Worm (Caenorhabditis elegans) whole organism, young adult: ENCODE results near the gene C27B7.9.

Source experiments
- B0035.1 ChIP-seq: sonication (generic microtip); optimal IDR thresholded peaks from 2 replicates; lab custom pipeline; 2016; ENCODE audit warnings: missing genetic modification characterization, mild to moderate bottlenecking, missing compliant biosample characterization, missing genotype, missing genetic modification reagents
- F22D6.2 ChIP-seq: sonication (generic microtip); optimal IDR thresholded peaks from 2 replicates; lab custom pipeline; 2016; ENCODE audit warnings: mild to moderate bottlenecking, missing genetic modification characterization, missing compliant biosample characterization
- F23B12.7 ChIP-seq: sonication (generic microtip); optimal IDR thresholded peaks from 2 replicates; lab custom pipeline; 2017; ENCODE audit warnings: missing genetic modification characterization, mild to moderate bottlenecking, missing compliant biosample characterization, antibody characterized with exemption, moderate library complexity; ENCODE audit not compliant: insufficient read depth
- Y56A3A.18 ChIP-seq: fragments of 200-800 bp; sonication (Bioruptor generic); IDR thresholded peaks from 2 replicates; pipeline ENCODE4 v1.3.6; 2022; ENCODE audit warnings: missing genetic modification reagents, missing genetic modification characterization, missing compliant biosample characterization
- Y95B8A.8 ChIP-seq: fragments of 200-800 bp; sonication (Bioruptor generic); IDR thresholded peaks from 2 replicates; pipeline ENCODE4 v1.3.6; 2022; ENCODE audit warnings: missing genetic modification reagents, missing genetic modification characterization, missing compliant biosample characterization
- ama-1 ChIP-seq, 3 experiments: fragments of 150-350 bp in 1 of 3; sonication (generic microtip) in 2 of 3; optimal IDR thresholded peaks; 2 replicates each; lab custom pipeline; 2014 to 2018; ENCODE audit warnings: missing biosample characterization in 2 of 3, missing genetic modification characterization in 2 of 3, missing genetic modification reagents in 2 of 3
- attf-6 ChIP-seq: fragments of 200-800 bp; sonication (Bioruptor generic); IDR thresholded peaks from 2 replicates; pipeline ENCODE4 v1.3.6; 2022; ENCODE audit warnings: missing genetic modification reagents, missing genetic modification characterization, missing compliant biosample characterization
- ccch-3 ChIP-seq: fragments of 200-800 bp; sonication (Bioruptor generic); optimal IDR thresholded peaks from 2 replicates; lab custom pipeline; 2018; ENCODE audit warnings: mild to moderate bottlenecking, missing genetic modification characterization, missing compliant biosample characterization
- cebp-1 ChIP-seq, 2 experiments: fragments of 200-800 bp in 1 of 2; sonication (Bioruptor generic) in 1 of 2; sonication (generic microtip) in 1 of 2; IDR thresholded peaks in 1 of 2; optimal IDR thresholded peaks in 1 of 2; 2 replicates each; pipeline versions ENCODE4 v1.3.6 to Lab custom; 2017 to 2022; ENCODE audit warnings: missing compliant biosample characterization in 2 of 2, missing genetic modification characterization in 2 of 2, mild to moderate bottlenecking in 1 of 2, missing genetic modification reagents in 1 of 2, moderate library complexity in 1 of 2
- ceh-100 ChIP-seq: fragments of 200-800 bp; sonication (Bioruptor generic); IDR thresholded peaks from 2 replicates; pipeline ENCODE4 v1.3.6; 2022; ENCODE audit warnings: missing genetic modification reagents, missing genetic modification characterization, missing compliant biosample characterization
- ceh-58 ChIP-seq: fragments of 200-800 bp; sonication (Bioruptor generic); IDR thresholded peaks from 2 replicates; pipeline ENCODE4 v1.3.6; 2022; ENCODE audit warnings: missing genetic modification characterization, missing compliant biosample characterization
- egrh-3 ChIP-seq: fragments of 200-800 bp; sonication (Bioruptor generic); IDR thresholded peaks from 2 replicates; pipeline ENCODE4 v1.3.6; 2022; ENCODE audit warnings: missing genetic modification reagents, missing genetic modification characterization, missing compliant biosample characterization
- ets-4 ChIP-seq: fragments of 200-800 bp; sonication (Bioruptor generic); optimal IDR thresholded peaks from 2 replicates; lab custom pipeline; 2018; ENCODE audit warnings: mild to moderate bottlenecking, missing genetic modification characterization, missing compliant biosample characterization
- fkh-3 ChIP-seq: sonication (generic microtip); optimal IDR thresholded peaks from 2 replicates; lab custom pipeline; 2016; ENCODE audit warnings: mild to moderate bottlenecking, missing genetic modification characterization, missing compliant biosample characterization
- hrde-1 ChIP-seq: sonication (generic microtip); optimal IDR thresholded peaks from 2 replicates; lab custom pipeline; 2016; ENCODE audit warnings: missing genetic modification characterization, mild to moderate bottlenecking, missing compliant biosample characterization, moderate library complexity, missing genotype, missing genetic modification reagents, borderline replicate concordance
- lag-1 ChIP-seq: fragments of 200-800 bp; sonication (Bioruptor generic); IDR thresholded peaks from 2 replicates; pipeline ENCODE4 v1.3.6; 2022; ENCODE audit warnings: missing genetic modification reagents, missing genetic modification characterization, missing compliant biosample characterization
- let-607 ChIP-seq, 2 experiments: fragments of 200-800 bp in 1 of 2; sonication (Bioruptor generic) in 1 of 2; sonication (generic microtip) in 1 of 2; optimal IDR thresholded peaks; 2 replicates each; lab custom pipeline; 2016 to 2018; ENCODE audit warnings: mild to moderate bottlenecking in 2 of 2, missing compliant biosample characterization in 2 of 2, missing genetic modification characterization in 2 of 2, moderate library complexity in 2 of 2, missing genotype in 1 of 2
- lin-26 ChIP-seq: fragments of 200-800 bp; sonication (Bioruptor generic); IDR thresholded peaks from 2 replicates; pipeline ENCODE4 v1.3.6; 2022; ENCODE audit warnings: missing genetic modification reagents, missing genetic modification characterization, missing compliant biosample characterization
- lin-35 ChIP-seq, 3 experiments: fragments of 150-350 bp in 2 of 3; sonication (generic microtip) in 1 of 3; optimal IDR thresholded peaks; 2 replicates each; lab custom pipeline; 2014 to 2018; ENCODE audit warnings: missing biosample characterization in 3 of 3, missing genetic modification characterization in 3 of 3, missing genetic modification reagents in 3 of 3
- lin-54 ChIP-seq: fragments of 200-800 bp; sonication (Bioruptor generic); optimal IDR thresholded peaks from 2 replicates; lab custom pipeline; 2018; ENCODE audit warnings: mild to moderate bottlenecking, missing genetic modification characterization, missing compliant biosample characterization
- lir-1 ChIP-seq: fragments of 200-800 bp; sonication (Bioruptor generic); conservative IDR thresholded peaks from 2 replicates; pipeline ENCODE4 v1.3.6; 2022; ENCODE audit warnings: missing genetic modification reagents, missing genetic modification characterization, missing compliant biosample characterization
- lsl-1 ChIP-seq: fragments of 200-800 bp; sonication (Bioruptor generic); optimal IDR thresholded peaks from 2 replicates; lab custom pipeline; 2018; ENCODE audit warnings: mild to moderate bottlenecking, missing genetic modification characterization, moderate library complexity, missing compliant biosample characterization
- madf-10 ChIP-seq: sonication (generic microtip); optimal IDR thresholded peaks from 2 replicates; lab custom pipeline; 2016; ENCODE audit warnings: mild to moderate bottlenecking, missing genetic modification characterization, missing compliant biosample characterization
- mel-28 ChIP-seq: sonication (generic microtip); optimal IDR thresholded peaks from 2 replicates; lab custom pipeline; 2016; ENCODE audit warnings: borderline replicate concordance, mild to moderate bottlenecking, missing genetic modification characterization, missing compliant biosample characterization
- mes-4 ChIP-seq: sonication (generic microtip); optimal IDR thresholded peaks from 2 replicates; lab custom pipeline; 2016; ENCODE audit warnings: missing genotype, missing genetic modification characterization, missing compliant biosample characterization
- mxl-1 ChIP-seq: sonication (generic microtip); optimal IDR thresholded peaks from 2 replicates; lab custom pipeline; 2016; ENCODE audit warnings: missing genetic modification characterization, missing compliant biosample characterization
- nfya-2 ChIP-seq: fragments of 200-800 bp; sonication (Bioruptor generic); IDR thresholded peaks from 2 replicates; pipeline ENCODE4 v1.3.6; 2022; ENCODE audit warnings: missing genetic modification reagents, missing genetic modification characterization, missing compliant biosample characterization
- nfyb-1 ChIP-seq: fragments of 200-800 bp; sonication (Bioruptor generic); IDR thresholded peaks from 2 replicates; pipeline ENCODE4 v1.3.6; 2022; ENCODE audit warnings: missing genetic modification reagents, missing genetic modification characterization, missing compliant biosample characterization
- nhr-90 ChIP-seq: sonication (generic microtip); optimal IDR thresholded peaks from 2 replicates; lab custom pipeline; 2016; ENCODE audit warnings: missing genotype, mild to moderate bottlenecking, missing genetic modification characterization, missing compliant biosample characterization
- pha-4 ChIP-seq: fragments of 150-350 bp; sonication (generic microtip); optimal IDR thresholded peaks from 2 replicates; lab custom pipeline; 2014; ENCODE audit warnings: missing biosample characterization, missing genetic modification reagents, missing genetic modification characterization
- rcor-1 ChIP-seq: fragments of 200-800 bp; sonication (Bioruptor generic); IDR thresholded peaks from 2 replicates; pipeline ENCODE4 v1.3.6; 2022; ENCODE audit warnings: missing genetic modification reagents, missing genetic modification characterization, missing compliant biosample characterization
- rpc-1 ChIP-seq, 2 experiments: fragments of 150-350 bp in 1 of 2; sonication (generic microtip) in 1 of 2; optimal IDR thresholded peaks; 2 replicates each; lab custom pipeline; 2014 to 2018; ENCODE audit warnings: missing biosample characterization in 1 of 2, missing genetic modification characterization in 1 of 2, missing genetic modification reagents in 1 of 2, missing genotype in 1 of 2
- snpc-4 ChIP-seq, 5 experiments: fragments of 150-350 bp in 1 of 5; sonication (generic microtip) in 4 of 5; optimal IDR thresholded peaks; 2 replicates each; lab custom pipeline; 2014 to 2018; ENCODE audit warnings: missing genetic modification characterization in 5 of 5, missing biosample characterization in 3 of 5, antibody characterized with exemption in 2 of 5, mild to moderate bottlenecking in 2 of 5, missing compliant biosample characterization in 2 of 5, missing genotype in 2 of 5, moderate library complexity in 2 of 5, missing genetic modification reagents in 1 of 5
- somi-1 ChIP-seq: fragments of 200-800 bp; sonication (Bioruptor generic); optimal IDR thresholded peaks from 2 replicates; lab custom pipeline; 2018; ENCODE audit warnings: mild to moderate bottlenecking, missing genetic modification characterization, missing compliant biosample characterization
- sptf-2 ChIP-seq: fragments of 200-800 bp; sonication (Bioruptor generic); optimal IDR thresholded peaks from 2 replicates; lab custom pipeline; 2018; ENCODE audit warnings: mild to moderate bottlenecking, missing genetic modification characterization, missing compliant biosample characterization
- tbp1 ChIP-seq: fragments of 200-800 bp; sonication (Bioruptor generic); optimal IDR thresholded peaks from 2 replicates; lab custom pipeline; 2018; ENCODE audit warnings: mild to moderate bottlenecking, missing genetic modification characterization, missing compliant biosample characterization
- tbx-9 ChIP-seq: sonication (generic microtip); optimal IDR thresholded peaks from 2 replicates; lab custom pipeline; 2016; ENCODE audit warnings: borderline replicate concordance, missing genetic modification characterization, inconsistent platforms, missing compliant biosample characterization
- tlf-1 ChIP-seq: fragments of 200-800 bp; sonication (Bioruptor generic); optimal IDR thresholded peaks from 2 replicates; lab custom pipeline; 2018; ENCODE audit warnings: mild to moderate bottlenecking, missing genetic modification characterization, missing compliant biosample characterization
- unc-62 ChIP-seq: fragments of 150-350 bp; optimal IDR thresholded peaks from 2 replicates; lab custom pipeline; 2014; ENCODE audit warnings: missing biosample characterization, missing genetic modification reagents, missing genetic modification characterization
- xnd-1 ChIP-seq: sonication (generic microtip); optimal IDR thresholded peaks from 2 replicates; lab custom pipeline; 2016; ENCODE audit warnings: missing genotype, missing genetic modification reagents, missing genetic modification characterization, missing compliant biosample characterization
- zfh-2 ChIP-seq: fragments of 200-800 bp; sonication (Bioruptor generic); conservative IDR thresholded peaks from 2 replicates; pipeline ENCODE4 v1.3.6; 2022; ENCODE audit warnings: missing genetic modification reagents, missing genetic modification characterization, missing compliant biosample characterization
- zim-3 ChIP-seq: sonication (generic microtip); optimal IDR thresholded peaks from 2 replicates; lab custom pipeline; 2017; ENCODE audit warnings: mild to moderate bottlenecking, missing genetic modification characterization, moderate library complexity, missing compliant biosample characterization
- ztf-18 ChIP-seq: sonication (generic microtip); optimal IDR thresholded peaks from 2 replicates; lab custom pipeline; 2016; ENCODE audit warnings: missing genotype, mild to moderate bottlenecking, missing genetic modification characterization, missing compliant biosample characterization
- ztf-22 ChIP-seq: fragments of 200-800 bp; sonication (Bioruptor generic); optimal IDR thresholded peaks from 2 replicates; lab custom pipeline; 2018; ENCODE audit warnings: mild to moderate bottlenecking, missing genetic modification characterization, moderate library complexity, missing compliant biosample characterization
- ztf-26 ChIP-seq: sonication (generic microtip); optimal IDR thresholded peaks from 2 replicates; lab custom pipeline; 2017; ENCODE audit warnings: missing genetic modification characterization, missing compliant biosample characterization
- ztf-3 ChIP-seq: fragments of 200-800 bp; sonication (Bioruptor generic); optimal IDR thresholded peaks from 2 replicates; lab custom pipeline; 2018; ENCODE audit warnings: mild to moderate bottlenecking, missing genetic modification characterization, missing compliant biosample characterization

C27B7.9 gene

DNA sequence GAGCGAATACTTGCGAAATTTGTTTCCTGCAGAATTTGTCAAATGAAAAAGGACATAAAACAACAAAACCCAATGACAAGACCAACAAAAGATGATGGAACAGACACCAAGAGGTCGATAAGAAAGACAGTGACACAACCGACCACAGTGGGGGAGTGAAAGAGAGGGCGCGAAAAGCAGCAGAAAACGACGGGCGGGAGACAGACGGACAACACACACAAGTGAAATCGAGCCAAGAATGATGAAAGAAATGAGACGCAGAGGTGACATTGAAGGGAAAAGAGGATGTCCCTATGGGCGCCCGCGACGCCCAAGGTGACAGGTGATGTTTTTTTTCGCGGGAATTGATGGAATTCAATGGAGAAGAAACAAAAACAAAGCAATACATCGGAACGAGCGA, 49.8 kb downstream of the C27B7.9 start (continued):
- TF ChIP-seq somi-1 (GFP tag; lab: Kevin White, UChicago), result peak; percentile 44
- no peak for TF ChIP-seq fkh-3
- TF ChIP-seq ztf-22, result no peak
- TF ChIP-seq nfyb-1 (GFP tag; lab: Robert Waterston, UW), result peak; percentile 61
- no peak for TF ChIP-seq unc-62 (GFP tag; lab: Kevin White, UChicago)
- no peak for TF ChIP-seq lin-26 (GFP tag; lab: Robert Waterston, UW)
- no peak for TF ChIP-seq F22D6.2
- TF ChIP-seq nhr-90 (tag; lab: Kevin White, UChicago), result peak; percentile 62
- peak; percentile 29; the same call in 1 of the 2 replicates for TF ChIP-seq egrh-3 (GFP tag; lab: Robert Waterston, UW)
- no peak for TF ChIP-seq attf-6 (GFP tag; lab: Robert Waterston, UW)
- peak; percentile 68 for TF ChIP-seq F23B12.7 (tag; lab: Kevin White, UChicago)
- TF ChIP-seq ccch-3, result no peak
- no peak for TF ChIP-seq pha-4 (tag; lab: Kevin White, UChicago)
- TF ChIP-seq ets-4 (GFP tag; lab: Kevin White, UChicago), result peak; percentile 68
- no peak for TF ChIP-seq tbx-9 (tag; lab: Kevin White, UChicago)
- TF ChIP-seq ceh-58 (GFP tag; lab: Robert Waterston, UW), result no peak
- no peak for TF ChIP-seq mes-4 (tag; lab: Kevin White, UChicago)
- no peak; the same call in none of the 2 replicates for TF ChIP-seq zfh-2 (GFP tag; lab: Robert Waterston, UW)
- TF ChIP-seq let-607 (tag; optimal IDR thresholded peaks at IDR 0.05; lab: Kevin White, UChicago), result peak; percentile 74 to 90
- TF ChIP-seq ceh-100, result no peak
- TF ChIP-seq lin-54 (GFP tag; lab: Kevin White, UChicago), result peak; percentile 20
- no peak for TF ChIP-seq snpc-4 (GFP tag; optimal IDR thresholded peaks at IDR 0.05; lab: Kevin White, UChicago)
- peak in 2 of 4 experiments; percentile 30 to 41 for TF ChIP-seq snpc-4 (tag; optimal IDR thresholded peaks at IDR 0.05; lab: Kevin White, UChicago)
- TF ChIP-seq rpc-1 (optimal IDR thresholded peaks at IDR 0.05; lab: Kevin White, UChicago), result no peak
- no peak for TF ChIP-seq rpc-1 (tag; optimal IDR thresholded peaks at IDR 0.05; lab: Kevin White, UChicago)
- TF ChIP-seq lag-1 (GFP tag; lab: Robert Waterston, UW), result no peak
- no peak for TF ChIP-seq mel-28 (tag; lab: Kevin White, UChicago)
- TF ChIP-seq lin-35 (GFP tag; optimal IDR thresholded peaks at IDR 0.05; lab: Kevin White, UChicago), result no peak
- TF ChIP-seq xnd-1, result no peak
- no peak for TF ChIP-seq rcor-1 (GFP tag; lab: Robert Waterston, UW)
- peak; percentile 23 for TF ChIP-seq madf-10 (tag; lab: Kevin White, UChicago)
- TF ChIP-seq lsl-1 (GFP tag; lab: Kevin White, UChicago), result no peak
- TF ChIP-seq Y95B8A.8 (GFP tag; lab: Robert Waterston, UW), result no peak
- TF ChIP-seq cebp-1 (GFP tag; IDR thresholded peaks at IDR 0.05; lab: Robert Waterston, UW), result peak; percentile 55; the same call in 1 of the 2 replicates
- TF ChIP-seq cebp-1 (tag; optimal IDR thresholded peaks at IDR 0.05; lab: Kevin White, UChicago), result peak; percentile 91
- peak; percentile 53 for TF ChIP-seq ztf-18 (tag; lab: Kevin White, UChicago)
- no peak for TF ChIP-seq B0035.1 (tag; lab: Kevin White, UChicago)
- TF ChIP-seq tbp1, result peak; percentile 12
- no peak for TF ChIP-seq tlf-1 (GFP tag; lab: Kevin White, UChicago)
- TF ChIP-seq ztf-26, result peak; percentile 67
- TF ChIP-seq lir-1, result no peak
- peak; percentile 77; the same call in 1 of the 2 replicates for TF ChIP-seq Y56A3A.18 (GFP tag; lab: Robert Waterston, UW)
- TF ChIP-seq nfya-2 (GFP tag; lab: Robert Waterston, UW), result no peak
- no peak for TF ChIP-seq mxl-1 (tag; lab: Kevin White, UChicago)
- no peak for TF ChIP-seq ztf-3 (GFP tag; lab: Kevin White, UChicago)
- TF ChIP-seq hrde-1 (tag; lab: Kevin White, UChicago), result no peak
- no peak for TF ChIP-seq ama-1 (optimal IDR thresholded peaks at IDR 0.05; lab: Kevin White, UChicago)
- TF ChIP-seq ama-1 (GFP tag; optimal IDR thresholded peaks at IDR 0.05; lab: Kevin White, UChicago), result no peak
- TF ChIP-seq zim-3 (tag; lab: Kevin White, UChicago), result no peak
- no peak for TF ChIP-seq sptf-2 (GFP tag; lab: Kevin White, UChicago)
